Fruit fly (Drosophila melanogaster): ENCODE measurements around the gene CG13829.
A peak's percentile ranks its signal among the peaks of the same experiment; 100 is the strongest.

The CG13829 gene

DNA sequence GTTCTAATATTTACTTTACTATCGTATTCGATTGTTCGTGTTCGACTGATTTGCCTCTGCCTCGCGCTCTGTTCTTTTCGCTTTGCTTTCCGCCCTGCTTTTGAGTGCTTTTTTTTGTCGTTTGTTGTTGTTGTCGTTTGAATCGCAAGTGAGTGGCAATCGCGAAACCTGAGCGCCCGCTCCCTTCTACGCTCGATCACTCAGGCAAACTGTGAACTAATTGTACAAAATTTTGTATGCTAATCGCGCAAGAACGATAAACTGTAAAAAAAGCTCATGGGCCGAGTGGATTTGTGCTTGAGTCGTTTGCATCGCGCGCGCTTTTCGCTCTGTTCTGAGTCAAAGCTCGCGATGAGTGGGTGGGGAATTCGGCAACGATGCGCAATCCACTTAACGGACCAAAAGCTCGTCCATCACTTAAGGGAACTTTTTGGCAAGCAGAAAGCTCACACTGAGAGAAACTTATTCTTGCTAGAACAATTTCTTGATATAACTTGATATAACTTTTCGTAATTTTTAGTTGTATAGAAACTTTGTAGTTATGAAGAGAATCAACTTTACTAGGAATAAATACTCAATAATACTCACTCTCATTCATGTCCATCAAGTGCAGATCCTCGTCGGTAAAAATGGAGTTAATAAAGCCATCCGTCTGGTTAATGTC, 30.1 kb upstream of the CG13829 start (continued):
- peak; percentile 10 for TF ChIP-seq CG7368 (GFP tag; optimal IDR thresholded peaks at IDR 0.05)
- TF ChIP-seq CG10631 (GFP tag; optimal IDR thresholded peaks at IDR 0.05) = no peak
- TF ChIP-seq CG3919 (GFP tag; optimal IDR thresholded peaks at IDR 0.05) = peak; percentile 62
- TF ChIP-seq Hr4 (GFP tag; optimal IDR thresholded peaks at IDR 0.05) = no peak
- TF ChIP-seq dac (GFP tag; optimal IDR thresholded peaks at IDR 0.05) = no peak
- TF ChIP-seq esn (GFP tag; optimal IDR thresholded peaks at IDR 0.05) = peak; percentile 65
- TF ChIP-seq cyc (GFP tag; optimal IDR thresholded peaks at IDR 0.05) = peak; percentile 43
- TF ChIP-seq Smox (GFP tag; optimal IDR thresholded peaks at IDR 0.05) = no peak
- TF ChIP-seq Ets96B (tag; optimal IDR thresholded peaks at IDR 0.05) = peak; percentile 32

DNA sequence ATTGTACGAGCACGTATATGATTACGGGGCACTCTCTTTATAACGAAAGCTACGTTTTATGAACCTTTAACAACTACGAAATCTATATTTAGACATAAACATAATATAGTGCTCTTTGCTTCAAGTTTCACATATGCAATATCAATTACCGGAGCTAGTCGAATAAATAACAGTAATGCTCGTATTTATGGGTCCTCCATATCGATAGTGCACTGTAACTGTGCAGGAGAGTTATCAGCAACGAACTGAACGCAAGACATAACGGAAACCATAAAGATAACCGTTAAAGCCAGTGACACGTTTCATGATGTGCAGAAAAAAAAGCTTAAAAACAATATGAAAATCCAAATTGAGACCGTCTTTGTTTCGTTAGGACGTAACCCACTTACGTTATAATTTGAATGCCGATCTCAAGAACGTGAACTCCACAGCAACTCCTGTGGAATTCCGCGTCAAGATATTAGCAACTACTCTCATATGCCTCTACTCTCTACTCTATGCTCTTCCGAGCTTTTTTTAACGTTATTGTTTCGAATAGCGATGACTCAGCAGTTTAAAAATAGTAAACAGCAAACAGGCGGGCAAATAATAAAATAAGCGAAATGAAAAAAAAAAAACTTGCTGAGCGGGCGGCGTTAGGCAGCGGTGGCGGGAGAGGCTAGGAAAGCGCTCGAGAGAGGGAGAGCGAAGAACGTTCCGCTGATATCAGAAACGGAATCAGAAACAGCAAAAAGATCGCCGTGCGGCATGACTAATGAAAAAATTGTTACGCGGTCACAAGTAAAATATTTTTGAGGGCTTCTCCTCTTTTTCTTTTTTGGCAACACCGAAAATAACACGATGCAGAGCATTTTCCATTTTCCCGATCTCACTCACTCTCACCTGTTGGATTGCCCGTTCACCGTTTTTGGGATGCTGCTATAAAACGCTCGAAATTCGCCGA, 29.1 kb upstream of the CG13829 start:
- TF ChIP-seq fkh (GFP tag; optimal IDR thresholded peaks at IDR 0.05) = peak; percentile 18
- TF ChIP-seq Gug (GFP tag; IDR thresholded peaks at IDR 0.05) = peak; percentile 63
- TF ChIP-seq Smox (GFP tag; optimal IDR thresholded peaks at IDR 0.05) = no peak
- peak; percentile 73 for TF ChIP-seq CG6808 (GFP tag; optimal IDR thresholded peaks at IDR 0.05)
- peak; percentile 93 for TF ChIP-seq Sox102F (GFP tag; optimal IDR thresholded peaks at IDR 0.05)
- TF ChIP-seq CG10631 (GFP tag; optimal IDR thresholded peaks at IDR 0.05) = peak; percentile 79
- peak; percentile 73 for TF ChIP-seq CG32006 (GFP tag; optimal IDR thresholded peaks at IDR 0.05)
- peak; percentile 89 for TF ChIP-seq lz (GFP tag; optimal IDR thresholded peaks at IDR 0.05)
- peak; percentile 50 for TF ChIP-seq Eip93F (GFP tag; optimal IDR thresholded peaks at IDR 0.05)
- peak; percentile 87 for TF ChIP-seq cyc (GFP tag; optimal IDR thresholded peaks at IDR 0.05)
- TF ChIP-seq CG6163 (GFP tag; IDR thresholded peaks at IDR 0.05) = peak; percentile 89
- TF ChIP-seq spab (GFP tag; optimal IDR thresholded peaks at IDR 0.05) = peak; percentile 71
- peak; percentile 78 for TF ChIP-seq CG15336 (GFP tag; IDR thresholded peaks at IDR 0.05)
- TF ChIP-seq dac (GFP tag; optimal IDR thresholded peaks at IDR 0.05) = no peak
- peak; percentile 34 to 76 for TF ChIP-seq ss (GFP tag; optimal IDR thresholded peaks at IDR 0.05)
- TF ChIP-seq fd59A (GFP tag; optimal IDR thresholded peaks at IDR 0.05) = peak; percentile 67
- peak; percentile 89 for TF ChIP-seq CG8632 (GFP tag; optimal IDR thresholded peaks at IDR 0.05)
- TF ChIP-seq Eip75B (GFP tag; optimal IDR thresholded peaks at IDR 0.05) = peak; percentile 91
- TF ChIP-seq CG9139 (GFP tag; optimal IDR thresholded peaks at IDR 0.05) = peak; percentile 13
- peak; percentile 97 for TF ChIP-seq svp (GFP tag)
- peak; percentile 28 for TF ChIP-seq CG4318 (GFP tag; optimal IDR thresholded peaks at IDR 0.05)
- peak; percentile 86 for TF ChIP-seq Sox15 (GFP tag; optimal IDR thresholded peaks at IDR 0.05)
- peak; percentile 78 for TF ChIP-seq CG8319 (GFP tag; optimal IDR thresholded peaks at IDR 0.05)
- peak; percentile 27 to 75 for TF ChIP-seq salr (GFP tag; optimal IDR thresholded peaks at IDR 0.05)
- peak; percentile 64; the same call in 1 of the 2 replicates for TF ChIP-seq CG11294 (GFP tag; IDR thresholded peaks at IDR 0.05)
- peak; percentile 91 for TF ChIP-seq Sox14 (GFP tag; optimal IDR thresholded peaks at IDR 0.05)
- TF ChIP-seq CG6276 (GFP tag; optimal IDR thresholded peaks at IDR 0.05) = peak; percentile 54
- peak; percentile 87 for TF ChIP-seq Ets96B (tag; optimal IDR thresholded peaks at IDR 0.05)
- TF ChIP-seq Hr4 (GFP tag; optimal IDR thresholded peaks at IDR 0.05) = peak; percentile 83
- TF ChIP-seq pdm3 (GFP tag; optimal IDR thresholded peaks at IDR 0.05) = peak; percentile 91
- TF ChIP-seq CG34406 (GFP tag; optimal IDR thresholded peaks at IDR 0.05) = peak; percentile 90
- TF ChIP-seq Blimp-1 (GFP tag; optimal IDR thresholded peaks at IDR 0.05) = peak; percentile 71
- peak; percentile 88 for TF ChIP-seq OdsH (GFP tag; optimal IDR thresholded peaks at IDR 0.05)
- peak; percentile 82 for TF ChIP-seq achi (GFP tag; optimal IDR thresholded peaks at IDR 0.05)
- TF ChIP-seq CG3032 (tag; optimal IDR thresholded peaks at IDR 0.05) = peak; percentile 76
- TF ChIP-seq CG8119 (GFP tag; IDR thresholded peaks at IDR 0.05) = peak; percentile 62
- TF ChIP-seq Lpt (GFP tag; optimal IDR thresholded peaks at IDR 0.05) = peak; percentile 53
- TF ChIP-seq fd85E (GFP tag; optimal IDR thresholded peaks at IDR 0.05) = peak; percentile 71
- peak; percentile 87 for TF ChIP-seq CG7368 (GFP tag; optimal IDR thresholded peaks at IDR 0.05)
- no peak for TF ChIP-seq Hr38 (GFP tag; optimal IDR thresholded peaks at IDR 0.05)
- peak; percentile 30 for TF ChIP-seq CG16779 (tag; optimal IDR thresholded peaks at IDR 0.05)
- TF ChIP-seq CG31627 (GFP tag; optimal IDR thresholded peaks at IDR 0.05) = peak; percentile 91
- peak; percentile 70 for TF ChIP-seq CG6854 (GFP tag; optimal IDR thresholded peaks at IDR 0.05)

Data from whole organism, prepupa.